Worm (Caenorhabditis elegans) whole organism, early embryonic: ENCODE measurements around the gene W08F4.1.
A peak's percentile ranks its signal among the peaks of the same experiment; 100 is the strongest.
"Not testable (repeated sequence)": the region's sequence is repeated elsewhere in the genome, so short reads cannot be mapped to it uniquely, and the experiment has no call there.

Experiments used
- B0310.2 ChIP-seq: sonication (generic microtip); optimal IDR thresholded peaks from 2 replicates; lab custom pipeline; 2016; ENCODE audit warnings: mild to moderate bottlenecking, missing genetic modification characterization, missing compliant biosample characterization
- F13C5.2 ChIP-seq: sonication (generic microtip); optimal IDR thresholded peaks from 2 replicates; lab custom pipeline; 2017; ENCODE audit warnings: mild to moderate bottlenecking, missing genetic modification characterization, inconsistent platforms, missing compliant biosample characterization
- aly-1 ChIP-seq: sonication (generic microtip); optimal IDR thresholded peaks from 2 replicates; lab custom pipeline; 2016; ENCODE audit warnings: missing genetic modification characterization, missing compliant biosample characterization
- ama-1 ChIP-seq: fragments of 150-350 bp; optimal IDR thresholded peaks from 2 replicates; lab custom pipeline; 2014
- ceh-13 ChIP-seq: fragments of 200-800 bp; sonication (Bioruptor generic); optimal IDR thresholded peaks from 2 replicates; lab custom pipeline; 2018; ENCODE audit warnings: mild to moderate bottlenecking, missing genetic modification characterization, missing compliant biosample characterization
- ceh-36 ChIP-seq: sonication (generic microtip); optimal IDR thresholded peaks from 2 replicates; lab custom pipeline; 2016; ENCODE audit warnings: missing genetic modification characterization, inconsistent platforms, missing compliant biosample characterization
- ets-7 ChIP-seq: sonication (generic microtip); optimal IDR thresholded peaks from 2 replicates; lab custom pipeline; 2016; ENCODE audit warnings: missing genotype, missing genetic modification characterization, missing compliant biosample characterization
- flt-1 ChIP-seq: fragments of 200-800 bp; sonication (Bioruptor generic); IDR thresholded peaks from 2 replicates; pipeline ENCODE4 v1.3.6; 2022; ENCODE audit warnings: missing genetic modification characterization, missing compliant biosample characterization
- hmbx-1 ChIP-seq: sonication (generic microtip); optimal IDR thresholded peaks from 2 replicates; lab custom pipeline; 2016; ENCODE audit warnings: mild to moderate bottlenecking, missing genetic modification characterization, missing compliant biosample characterization
- hmg-4 ChIP-seq: fragments of 200-800 bp; sonication (Bioruptor generic); optimal IDR thresholded peaks from 2 replicates; lab custom pipeline; 2018; ENCODE audit warnings: mild to moderate bottlenecking, missing genetic modification characterization, missing compliant biosample characterization
- hnd-1 ChIP-seq: sonication (generic microtip); optimal IDR thresholded peaks from 2 replicates; lab custom pipeline; 2016; ENCODE audit warnings: missing genetic modification characterization, missing compliant biosample characterization
- pes-1 ChIP-seq: fragments of 200-800 bp; sonication (Bioruptor generic); IDR thresholded peaks from 2 replicates; pipeline ENCODE4 v1.3.6; 2022; ENCODE audit warnings: missing genetic modification reagents, missing genetic modification characterization, missing compliant biosample characterization
- scrt-1 ChIP-seq: fragments of 200-800 bp; sonication (Bioruptor generic); IDR thresholded peaks from 2 replicates; pipeline ENCODE4 v1.3.6; 2022; ENCODE audit warnings: missing genetic modification characterization, missing compliant biosample characterization
- sea-1 ChIP-seq: fragments of 200-800 bp; sonication (Bioruptor generic); conservative IDR thresholded peaks from 2 replicates; pipeline ENCODE4 v1.3.6; 2022; ENCODE audit warnings: missing genetic modification characterization, missing compliant biosample characterization
- tbx-11 ChIP-seq: fragments of 200-800 bp; sonication (Bioruptor generic); IDR thresholded peaks from 2 replicates; pipeline ENCODE4 v1.3.6; 2022; ENCODE audit warnings: missing genetic modification characterization, missing compliant biosample characterization
- tbx-37 ChIP-seq: fragments of 200-800 bp; sonication (Bioruptor generic); conservative IDR thresholded peaks from 2 replicates; pipeline ENCODE4 v1.3.6; 2022; ENCODE audit warnings: missing genetic modification reagents, missing genetic modification characterization, missing compliant biosample characterization
- tra-4 ChIP-seq: sonication (generic microtip); optimal IDR thresholded peaks from 2 replicates; lab custom pipeline; 2017; ENCODE audit warnings: missing genetic modification characterization, missing compliant biosample characterization

The W08F4.1 gene

ce11 chrII:608341-608740 lies 15.0 kb downstream of the W08F4.1 start, which contains the start of gene W04H10.6:
W04H10.6 (minus strand) TSS chrII:608441.
- TF ChIP-seq hmg-4 (GFP tag; lab: Kevin White, UChicago), result peak; percentile 1
- no peak for TF ChIP-seq hmbx-1 (tag; lab: Kevin White, UChicago)

ce11 chrII:608757-609156 lies 15.4 kb downstream of the W08F4.1 start, which contains the start of gene W04H10.1:
W04H10.1 (plus strand) TSS chrII:609057.
- TF ChIP-seq aly-1 (tag; lab: Kevin White, UChicago) (no peak), B0310.2 (tag; lab: Kevin White, UChicago) (no peak), tra-4 (tag; lab: Kevin White, UChicago) (no peak), ama-1 (lab: Kevin White, UChicago) (no peak), hmg-4 (GFP tag; lab: Kevin White, UChicago) (no peak), tbx-37 (no peak), ceh-36 (tag; lab: Kevin White, UChicago) (no peak), flt-1 (no peak), hmbx-1 (tag; lab: Kevin White, UChicago) (no peak), pes-1 (GFP tag; lab: Robert Waterston, UW) (no peak), ceh-13 (GFP tag; lab: Kevin White, UChicago) (no peak), hnd-1 (tag; lab: Kevin White, UChicago) (no peak), F13C5.2 (no peak), tbx-11 (GFP tag; lab: Robert Waterston, UW) (no peak), sea-1 (GFP tag; lab: Robert Waterston, UW) (no peak), ets-7 (no peak)

- TF ChIP-seq F13C5.2; flt-1; ceh-13 (GFP tag; lab: Kevin White, UChicago): not testable (repeated sequence)
Observed at ce11 chrII:612361-612760, 19.0 kb downstream of the W08F4.1 start, which contains the start of gene clec-118. clec-118 (minus strand) TSS chrII:612461.

- TF ChIP-seq hnd-1 (tag; lab: Kevin White, UChicago) (no peak), scrt-1 (GFP tag; lab: Robert Waterston, UW) (no peak), tbx-11 (GFP tag; lab: Robert Waterston, UW) (no peak), ets-7 (no peak)
Observed at ce11 chrII:614701-615100, 21.4 kb downstream of the W08F4.1 start.

ce11 chrII:621141-621540 lies 27.8 kb downstream of the W08F4.1 start:
- TF ChIP-seq hmg-4 (GFP tag; lab: Kevin White, UChicago) (no peak), aly-1 (tag; lab: Kevin White, UChicago) (no peak), ets-7 (no peak), sea-1 (GFP tag; lab: Robert Waterston, UW) (no peak), ceh-36 (tag; lab: Kevin White, UChicago) (no peak), tra-4 (tag; lab: Kevin White, UChicago) (no peak), pes-1 (GFP tag; lab: Robert Waterston, UW) (no peak), hmbx-1 (tag; lab: Kevin White, UChicago) (no peak), ceh-13 (GFP tag; lab: Kevin White, UChicago) (no peak), tbx-37 (no peak), flt-1 (no peak), hnd-1 (tag; lab: Kevin White, UChicago) (no peak), tbx-11 (GFP tag; lab: Robert Waterston, UW) (no peak), scrt-1 (GFP tag; lab: Robert Waterston, UW) (no peak), F13C5.2 (no peak), B0310.2 (tag; lab: Kevin White, UChicago) (no peak)

ce11 chrII:622478-622877 lies 29.2 kb downstream of the W08F4.1 start:
- TF ChIP-seq tbx-37, result no peak
- no peak for TF ChIP-seq ceh-13 (GFP tag; lab: Kevin White, UChicago)
- no peak for TF ChIP-seq aly-1 (tag; lab: Kevin White, UChicago)
- no peak for TF ChIP-seq hnd-1 (tag; lab: Kevin White, UChicago)
- no peak for TF ChIP-seq ama-1 (lab: Kevin White, UChicago)
- TF ChIP-seq ets-7, result no peak
- no peak for TF ChIP-seq scrt-1 (GFP tag; lab: Robert Waterston, UW)
- TF ChIP-seq tbx-11 (GFP tag; lab: Robert Waterston, UW), result no peak
- no peak for TF ChIP-seq ceh-36 (tag; lab: Kevin White, UChicago)
- no peak for TF ChIP-seq pes-1 (GFP tag; lab: Robert Waterston, UW)
- TF ChIP-seq B0310.2 (tag; lab: Kevin White, UChicago), result no peak
- TF ChIP-seq hmg-4 (GFP tag; lab: Kevin White, UChicago), result no peak
- no peak for TF ChIP-seq tra-4 (tag; lab: Kevin White, UChicago)

ce11 chrII:624443-624842 lies 31.1 kb downstream of the W08F4.1 start, which contains the start of gene T04B8.5:
T04B8.5 (minus strand) TSS chrII:624543.
- TF ChIP-seq F13C5.2 (no peak), sea-1 (GFP tag; lab: Robert Waterston, UW) (no peak), hnd-1 (tag; lab: Kevin White, UChicago) (no peak), ceh-13 (GFP tag; lab: Kevin White, UChicago) (no peak), tra-4 (tag; lab: Kevin White, UChicago) (no peak), tbx-11 (GFP tag; lab: Robert Waterston, UW) (no peak), pes-1 (GFP tag; lab: Robert Waterston, UW) (no peak), hmbx-1 (tag; lab: Kevin White, UChicago) (no peak), ceh-36 (tag; lab: Kevin White, UChicago) (no peak), ama-1 (lab: Kevin White, UChicago) (no peak), tbx-37 (no peak), B0310.2 (tag; lab: Kevin White, UChicago) (no peak)

ce11 chrII:625926-626325 lies 32.6 kb downstream of the W08F4.1 start:
- TF ChIP-seq hmg-4 (GFP tag; lab: Kevin White, UChicago), result no peak
- no peak for TF ChIP-seq aly-1 (tag; lab: Kevin White, UChicago)
- TF ChIP-seq flt-1, result no peak
- no peak for TF ChIP-seq ama-1 (lab: Kevin White, UChicago)
- no peak for TF ChIP-seq tbx-11 (GFP tag; lab: Robert Waterston, UW)
- no peak for TF ChIP-seq ceh-36 (tag; lab: Kevin White, UChicago)
- TF ChIP-seq sea-1 (GFP tag; lab: Robert Waterston, UW), result no peak
- TF ChIP-seq pes-1 (GFP tag; lab: Robert Waterston, UW), result no peak
- no peak for TF ChIP-seq B0310.2 (tag; lab: Kevin White, UChicago)
- TF ChIP-seq scrt-1 (GFP tag; lab: Robert Waterston, UW), result no peak
- TF ChIP-seq tbx-37, result no peak
- no peak for TF ChIP-seq hnd-1 (tag; lab: Kevin White, UChicago)
- no peak for TF ChIP-seq ceh-13 (GFP tag; lab: Kevin White, UChicago)
- no peak for TF ChIP-seq tra-4 (tag; lab: Kevin White, UChicago)
- TF ChIP-seq F13C5.2, result no peak
- no peak for TF ChIP-seq hmbx-1 (tag; lab: Kevin White, UChicago)
- no peak for TF ChIP-seq ets-7
